Fruit fly (Drosophila melanogaster): ENCODE results near the gene CG11581.

DNA sequence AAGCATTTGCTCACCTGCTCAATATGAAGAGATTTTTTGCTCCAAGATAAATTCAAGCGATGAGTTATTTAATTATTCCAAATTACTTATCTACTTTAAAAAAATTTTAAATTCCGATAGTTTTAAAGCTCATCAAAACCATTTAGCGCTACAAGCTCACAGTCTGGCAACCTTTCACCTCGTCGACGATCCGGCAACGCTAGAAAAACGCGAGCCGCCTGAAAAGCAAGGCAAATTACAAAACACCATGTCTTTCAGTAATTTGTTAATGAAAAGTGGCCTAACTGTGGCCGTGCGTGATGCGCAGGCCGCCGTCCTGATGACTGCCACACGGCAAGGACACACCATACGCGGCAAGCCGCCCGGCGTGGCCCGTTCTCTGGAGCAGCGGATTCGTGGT, 49.4 kb downstream of the CG11581 start, which contains the start of gene mRpL38:
- TF ChIP-seq CG8478 (optimal IDR thresholded peaks at IDR 0.05) = no peak
- TF ChIP-seq EcR (GFP tag; optimal IDR thresholded peaks at IDR 0.05) = no peak
- TF ChIP-seq psq (optimal IDR thresholded peaks at IDR 0.05) = no peak
- no peak for TF ChIP-seq Dll (optimal IDR thresholded peaks at IDR 0.05)
